Fruit fly (Drosophila melanogaster): Measurements from ENCODE around the gene aus.

Gene aus

dm6 chr3R:21373403-21374326 lies 24.3 kb upstream of the aus start (continued):
- TF ChIP-seq lmd (GFP tag; IDR thresholded peaks at IDR 0.05) = peak; percentile 11; the same call in 1 of the 2 replicates
- peak; percentile 66 for TF ChIP-seq bcd (GFP tag; optimal IDR thresholded peaks at IDR 0.05)
- TF ChIP-seq CG13894 (tag; optimal IDR thresholded peaks at IDR 0.05) = no peak
- peak; percentile 86 for TF ChIP-seq vvl (GFP tag; IDR thresholded peaks at IDR 0.05)
- no peak for TF ChIP-seq Eip74EF (GFP tag; optimal IDR thresholded peaks at IDR 0.05)
- TF ChIP-seq CG10274 (GFP tag; optimal IDR thresholded peaks at IDR 0.05) = no peak
- TF ChIP-seq CG8388 (GFP tag; optimal IDR thresholded peaks at IDR 0.05) = no peak
- peak; percentile 54 for TF ChIP-seq Sin3A (optimal IDR thresholded peaks at IDR 0.05)
- TF ChIP-seq CG8765 (GFP tag; IDR thresholded peaks at IDR 0.05) = peak; percentile 44; the same call in 1 of the 2 replicates
- TF ChIP-seq NC2α (GFP tag; optimal IDR thresholded peaks at IDR 0.05) = no peak
- no peak for TF ChIP-seq CkIIα-i1 (GFP tag; IDR thresholded peaks at IDR 0.05)
- no peak for TF ChIP-seq gcm (GFP tag; optimal IDR thresholded peaks at IDR 0.05)
- no peak for TF ChIP-seq Poxn (GFP tag; IDR thresholded peaks at IDR 0.05)
- TF ChIP-seq CG4282 (GFP tag; optimal IDR thresholded peaks at IDR 0.05) = no peak
- TF ChIP-seq sens-2 (GFP tag; IDR thresholded peaks at IDR 0.05) = no peak
- no peak for TF ChIP-seq CG12219 (GFP tag; optimal IDR thresholded peaks at IDR 0.05)
- no peak for TF ChIP-seq CG12744 (GFP tag; optimal IDR thresholded peaks at IDR 0.05)
- TF ChIP-seq so (GFP tag; IDR thresholded peaks at IDR 0.05) = no peak
- peak in 1 of 2 experiments; percentile 58 for TF ChIP-seq insv (GFP tag; optimal IDR thresholded peaks at IDR 0.05)
- TF ChIP-seq seq (GFP tag; IDR thresholded peaks at IDR 0.05) = no peak
- TF ChIP-seq CG43689 (GFP tag; IDR thresholded peaks at IDR 0.05) = 0 out of 2 replicates have a peak, but pooled peaks have one; percentile 4
- TF ChIP-seq ken (GFP tag; IDR thresholded peaks at IDR 0.05) = 0 out of 3 replicates have a peak, but pooled peaks have one; percentile 18
- TF ChIP-seq CG14860 (GFP tag; IDR thresholded peaks at IDR 0.05; ENCODE audit: partially characterized antibody) = no peak
- TF ChIP-seq schlank (tag; optimal IDR thresholded peaks at IDR 0.05) = peak; percentile 28
- TF ChIP-seq tgo (GFP tag; IDR thresholded peaks at IDR 0.05) = no peak
- TF ChIP-seq CG12071 (GFP tag; optimal IDR thresholded peaks at IDR 0.05) = no peak
- TF ChIP-seq HHEX (GFP tag; optimal IDR thresholded peaks at IDR 0.05) = peak; percentile 7
- no peak for TF ChIP-seq CG17568 (GFP tag; optimal IDR thresholded peaks at IDR 0.05)
- TF ChIP-seq CG7987 (GFP tag; optimal IDR thresholded peaks at IDR 0.05) = peak; percentile 58
- no peak for TF ChIP-seq CG6689 (GFP tag; IDR thresholded peaks at IDR 0.05)
- peak; percentile 24 for TF ChIP-seq CG10209 (GFP tag; optimal IDR thresholded peaks at IDR 0.05)
- no peak for TF ChIP-seq nau (GFP tag; optimal IDR thresholded peaks at IDR 0.05)
- TF ChIP-seq shn (GFP tag; optimal IDR thresholded peaks at IDR 0.05) = no peak
- no peak for TF ChIP-seq ac (GFP tag; optimal IDR thresholded peaks at IDR 0.05)
- no peak for TF ChIP-seq CG1529 (GFP tag; optimal IDR thresholded peaks at IDR 0.05)
- peak; percentile 9; the same call in 1 of the 3 replicates for TF ChIP-seq CG11695 (GFP tag; IDR thresholded peaks at IDR 0.05)
- TF ChIP-seq gem (tag; optimal IDR thresholded peaks at IDR 0.05) = no peak
- TF ChIP-seq CG2129 (GFP tag; IDR thresholded peaks at IDR 0.05; ENCODE audit: partially characterized antibody) = no peak
- TF ChIP-seq ems (GFP tag; optimal IDR thresholded peaks at IDR 0.05) = peak; percentile 1
- no peak for TF ChIP-seq mld (GFP tag; IDR thresholded peaks at IDR 0.05; ENCODE audit: partially characterized antibody)
- peak; percentile 93 for TF ChIP-seq MBD-R2 (GFP tag; IDR thresholded peaks at IDR 0.05)
- TF ChIP-seq fd3F (GFP tag; optimal IDR thresholded peaks at IDR 0.05) = no peak
- no peak for TF ChIP-seq Hand (GFP tag; optimal IDR thresholded peaks at IDR 0.05)
- TF ChIP-seq CG9817 (tag; optimal IDR thresholded peaks at IDR 0.05) = peak; percentile 60
- no peak for TF ChIP-seq CG3838 (GFP tag; optimal IDR thresholded peaks at IDR 0.05)
- TF ChIP-seq CG8359 (GFP tag; optimal IDR thresholded peaks at IDR 0.05; ENCODE audit: borderline replicate concordance) = no peak
- TF ChIP-seq Dp (GFP tag; optimal IDR thresholded peaks at IDR 0.05) = peak; percentile 73
- no peak for TF ChIP-seq CG30431 (GFP tag; optimal IDR thresholded peaks at IDR 0.05)

Measured in whole organism, embryonic.